Worm (Caenorhabditis elegans) whole organism, L1 larva: ENCODE results near the gene fbxb-98.

ENCODE experiments used
- C34B4.2 ChIP-seq: sonication (generic microtip); optimal IDR thresholded peaks from 2 replicates; lab custom pipeline; 2017; ENCODE audit warnings: mild to moderate bottlenecking, missing genetic modification characterization, missing compliant biosample characterization
- alr-1 ChIP-seq: fragments of 200-800 bp; sonication (Bioruptor generic); optimal IDR thresholded peaks from 2 replicates; lab custom pipeline; 2018; ENCODE audit warnings: borderline replicate concordance, mild to moderate bottlenecking, missing genetic modification characterization, missing compliant biosample characterization
- aly-2 ChIP-seq: fragments of 150-350 bp; optimal IDR thresholded peaks from 2 replicates; lab custom pipeline; 2014; ENCODE audit warnings: missing biosample characterization, missing genetic modification characterization
- ceh-63 ChIP-seq: fragments of 200-800 bp; sonication (Bioruptor generic); optimal IDR thresholded peaks from 2 replicates; lab custom pipeline; 2018; ENCODE audit warnings: mild to moderate bottlenecking, missing genetic modification characterization, missing compliant biosample characterization
- ceh-82 ChIP-seq, 3 experiments: fragments of 150-350 bp in 1 of 3; sonication (generic microtip) in 2 of 3; optimal IDR thresholded peaks; 2 replicates each; lab custom pipeline; 2014 to 2017; ENCODE audit warnings: missing biosample characterization in 3 of 3, missing genetic modification characterization in 3 of 3
- ceh-88 ChIP-seq: fragments of 200-800 bp; sonication (Bioruptor generic); IDR thresholded peaks from 2 replicates; pipeline ENCODE4 v1.3.6; 2022; ENCODE audit warnings: missing genetic modification characterization, missing compliant biosample characterization
- ces-1 ChIP-seq: fragments of 150-350 bp; optimal IDR thresholded peaks from 2 replicates; lab custom pipeline; 2014; ENCODE audit warnings: missing biosample characterization, missing genetic modification reagents, missing genetic modification characterization
- dpl-1 ChIP-seq, 3 experiments: fragments of 150-350 bp in 2 of 3; sonication (generic microtip) in 1 of 3; optimal IDR thresholded peaks; 2 replicates each; lab custom pipeline; 2014 to 2017; ENCODE audit warnings: missing biosample characterization in 3 of 3, missing genetic modification characterization in 3 of 3, missing genetic modification reagents in 3 of 3
- dsc-1 ChIP-seq: sonication (generic microtip); optimal IDR thresholded peaks from 2 replicates; lab custom pipeline; 2016; ENCODE audit warnings: mild to moderate bottlenecking, missing genetic modification characterization, missing compliant biosample characterization
- elt-2 ChIP-seq: sonication (generic microtip); optimal IDR thresholded peaks from 2 replicates; lab custom pipeline; 2016; ENCODE audit warnings: missing genetic modification characterization, mild to moderate bottlenecking, inconsistent platforms, missing compliant biosample characterization, missing genetic modification reagents
- elt-3 ChIP-seq, 6 experiments: fragments of 150-350 bp in 1 of 6; sonication (generic microtip); optimal IDR thresholded peaks; 2 replicates each; lab custom pipeline; 2017 to 2018; ENCODE audit warnings: missing biosample characterization in 6 of 6, missing genetic modification characterization in 6 of 6, inconsistent platforms in 1 of 6
- ets-5 ChIP-seq: fragments of 200-800 bp; sonication (Bioruptor generic); IDR thresholded peaks from 2 replicates; pipeline ENCODE4 v1.3.6; 2022; ENCODE audit warnings: missing genetic modification characterization, missing compliant biosample characterization
- fkh-10 ChIP-seq: sonication (generic microtip); optimal IDR thresholded peaks from 2 replicates; lab custom pipeline; 2017; ENCODE audit warnings: missing biosample characterization, missing genetic modification reagents, missing genetic modification characterization
- fkh-4 ChIP-seq: sonication (generic microtip); optimal IDR thresholded peaks from 2 replicates; lab custom pipeline; 2016; ENCODE audit warnings: missing compliant biosample characterization, missing genetic modification characterization, borderline replicate concordance
- fkh-8 ChIP-seq: sonication (generic microtip); optimal IDR thresholded peaks from 2 replicates; lab custom pipeline; 2016; ENCODE audit warnings: mild to moderate bottlenecking, missing genetic modification characterization, missing compliant biosample characterization
- fos-1 ChIP-seq: fragments of 150-350 bp; optimal IDR thresholded peaks from 2 replicates; lab custom pipeline; 2014; ENCODE audit warnings: missing biosample characterization, missing genetic modification characterization
- grh-1 ChIP-seq: fragments of 200-800 bp; sonication (Bioruptor generic); IDR thresholded peaks from 2 replicates; pipeline ENCODE4 v1.3.6; 2022; ENCODE audit warnings: missing genetic modification reagents, missing genetic modification characterization, missing compliant biosample characterization
- hlh-17 ChIP-seq: fragments of 200-800 bp; sonication (Bioruptor generic); optimal IDR thresholded peaks from 2 replicates; lab custom pipeline; 2018; ENCODE audit warnings: missing genetic modification characterization, mild to moderate bottlenecking, missing compliant biosample characterization, moderate library complexity, borderline replicate concordance
- hlh-4 ChIP-seq: sonication (generic microtip); optimal IDR thresholded peaks from 2 replicates; lab custom pipeline; 2016; ENCODE audit warnings: mild to moderate bottlenecking, missing genetic modification characterization, missing compliant biosample characterization
- hpl-2 ChIP-seq: fragments of 150-350 bp; optimal IDR thresholded peaks from 2 replicates; lab custom pipeline; 2014; ENCODE audit warnings: missing biosample characterization, missing genetic modification reagents, missing genetic modification characterization
- irx-1 ChIP-seq: sonication (generic microtip); optimal IDR thresholded peaks from 2 replicates; lab custom pipeline; 2016; ENCODE audit warnings: missing genetic modification characterization, missing compliant biosample characterization
- isw-1 ChIP-seq: fragments of 200-800 bp; sonication (Bioruptor generic); IDR thresholded peaks from 2 replicates; pipeline ENCODE4 v1.3.6; 2022; ENCODE audit warnings: missing genetic modification characterization, missing compliant biosample characterization
- lin-13 ChIP-seq: fragments of 150-350 bp; optimal IDR thresholded peaks from 2 replicates; lab custom pipeline; 2014; ENCODE audit warnings: missing biosample characterization, missing genetic modification reagents, missing genetic modification characterization
- lin-35 ChIP-seq, 2 experiments: fragments of 150-350 bp; optimal IDR thresholded peaks; 2 replicates each; lab custom pipeline; 2014; ENCODE audit warnings: missing biosample characterization in 2 of 2, missing genetic modification characterization in 2 of 2, missing genetic modification reagents in 2 of 2
- lin-39 ChIP-seq: fragments of 150-350 bp; optimal IDR thresholded peaks from 2 replicates; lab custom pipeline; 2014; ENCODE audit warnings: missing biosample characterization, missing genetic modification reagents, missing genetic modification characterization
- mab-9 ChIP-seq: fragments of 200-800 bp; sonication (Bioruptor generic); IDR thresholded peaks from 2 replicates; pipeline ENCODE4 v1.3.6; 2022; ENCODE audit warnings: missing genetic modification reagents, missing genetic modification characterization, missing compliant biosample characterization
- nhr-11 ChIP-seq: fragments of 150-350 bp; optimal IDR thresholded peaks from 2 replicates; lab custom pipeline; 2014; ENCODE audit warnings: missing biosample characterization, missing genetic modification characterization
- nhr-19 ChIP-seq: fragments of 200-800 bp; sonication (Bioruptor generic); conservative IDR thresholded peaks from 2 replicates; pipeline ENCODE4 v1.3.6; 2022; ENCODE audit warnings: missing genetic modification characterization, missing compliant biosample characterization
- nhr-20 ChIP-seq: sonication (generic microtip); optimal IDR thresholded peaks from 2 replicates; lab custom pipeline; 2016; ENCODE audit warnings: mild to moderate bottlenecking, missing genetic modification characterization, missing compliant biosample characterization
- nhr-237 ChIP-seq: fragments of 150-350 bp; optimal IDR thresholded peaks from 2 replicates; lab custom pipeline; 2014; ENCODE audit warnings: missing biosample characterization, missing genetic modification characterization
- nhr-28 ChIP-seq: fragments of 150-350 bp; optimal IDR thresholded peaks from 2 replicates; lab custom pipeline; 2014; ENCODE audit warnings: missing biosample characterization, missing genetic modification characterization
- nhr-47 ChIP-seq: sonication (generic microtip); optimal IDR thresholded peaks from 2 replicates; lab custom pipeline; 2016; ENCODE audit warnings: mild to moderate bottlenecking, missing genetic modification characterization, moderate library complexity, missing compliant biosample characterization
- nhr-85 ChIP-seq: sonication (generic microtip); peaks from one replicate; lab custom pipeline; 2016; ENCODE audit warnings: missing genetic modification characterization, inconsistent platforms, missing compliant biosample characterization
- nhr-90 ChIP-seq: sonication (generic microtip); optimal IDR thresholded peaks from 2 replicates; lab custom pipeline; 2016; ENCODE audit warnings: mild to moderate bottlenecking, missing genetic modification characterization, missing compliant biosample characterization; ENCODE audit not compliant: poor library complexity
- pag-3 ChIP-seq: sonication (generic microtip); optimal IDR thresholded peaks from 2 replicates; lab custom pipeline; 2017; ENCODE audit warnings: missing genetic modification characterization, mild to moderate bottlenecking, missing compliant biosample characterization, antibody characterized with exemption, borderline replicate concordance; ENCODE audit not compliant: insufficient read depth
- pax-3 ChIP-seq: fragments of 200-800 bp; sonication (Bioruptor generic); optimal IDR thresholded peaks from 2 replicates; lab custom pipeline; 2018; ENCODE audit warnings: mild to moderate bottlenecking, missing genetic modification characterization, moderate library complexity, missing compliant biosample characterization
- snpc-4 ChIP-seq: fragments of 150-350 bp; optimal IDR thresholded peaks from 2 replicates; lab custom pipeline; 2014; ENCODE audit warnings: missing biosample characterization, missing genetic modification characterization
- snu-23 ChIP-seq: sonication (generic microtip); optimal IDR thresholded peaks from 2 replicates; lab custom pipeline; 2016; ENCODE audit warnings: missing genetic modification characterization, missing compliant biosample characterization
- sox-4 ChIP-seq: sonication (generic microtip); optimal IDR thresholded peaks from 2 replicates; lab custom pipeline; 2016; ENCODE audit warnings: missing genetic modification characterization, missing compliant biosample characterization
- sptf-1 ChIP-seq: fragments of 150-350 bp; optimal IDR thresholded peaks from 2 replicates; lab custom pipeline; 2014; ENCODE audit warnings: missing biosample characterization, missing genetic modification characterization
- tlp-1 ChIP-seq: fragments of 150-350 bp; optimal IDR thresholded peaks from 2 replicates; lab custom pipeline; 2014; ENCODE audit warnings: missing biosample characterization, missing genetic modification characterization
- unc-62 ChIP-seq: fragments of 150-350 bp; optimal IDR thresholded peaks from 2 replicates; lab custom pipeline; 2014; ENCODE audit warnings: missing biosample characterization, missing genetic modification reagents, missing genetic modification characterization
- zag-1 ChIP-seq: fragments of 150-350 bp; optimal IDR thresholded peaks from 2 replicates; lab custom pipeline; 2014; ENCODE audit warnings: missing biosample characterization, missing genetic modification characterization
- zip-4 ChIP-seq: fragments of 200-800 bp; sonication (Bioruptor generic); optimal IDR thresholded peaks from 2 replicates; lab custom pipeline; 2018; ENCODE audit warnings: mild to moderate bottlenecking, missing genetic modification characterization, moderate library complexity, missing compliant biosample characterization
- ztf-4 ChIP-seq: fragments of 150-350 bp; optimal IDR thresholded peaks from 2 replicates; lab custom pipeline; 2014; ENCODE audit warnings: missing biosample characterization, missing genetic modification characterization

fbxb-98 gene

DNA sequence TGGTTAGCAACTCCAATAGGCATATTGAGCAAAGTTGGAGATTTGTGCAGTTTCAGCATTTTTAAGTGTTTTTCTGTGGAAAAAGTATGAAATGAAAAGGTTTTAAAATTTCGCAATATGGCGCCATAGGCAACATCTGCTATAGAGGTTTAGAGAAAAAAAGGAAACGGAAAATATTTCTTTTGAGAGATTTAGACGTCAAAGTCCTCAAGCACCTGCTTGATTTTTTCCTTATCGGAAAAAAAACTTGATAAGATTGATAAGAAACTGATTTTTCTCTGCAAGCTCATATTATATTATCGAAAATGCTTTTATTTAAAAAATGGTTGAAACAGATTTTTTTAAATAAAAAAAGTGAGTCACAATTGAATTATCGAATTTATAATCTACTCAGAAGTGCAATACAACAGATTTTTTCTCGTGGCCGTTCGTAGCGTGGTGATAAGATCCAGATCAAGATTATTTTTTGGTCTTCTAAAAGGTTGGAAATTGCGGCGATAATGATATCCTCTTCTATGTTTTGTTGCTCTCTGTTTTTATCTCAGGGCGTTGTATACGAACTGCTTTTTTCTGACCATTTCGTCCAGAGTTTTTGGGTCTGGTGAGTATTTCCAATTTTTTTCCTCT lies 42.4 kb upstream of the fbxb-98 start, which contains the start of gene fbxc-19 (continued):
- TF ChIP-seq fos-1 (peak; percentile 35), ets-5 (no peak), lin-39 (no peak), hlh-17 (GFP tag; lab: Kevin White, UChicago) (no peak), ceh-82 (tag; optimal IDR thresholded peaks at IDR 0.05; lab: Kevin White, UChicago) (peak; percentile 7 to 59 (median 30)), ztf-4 (tag; lab: Kevin White, UChicago) (no peak), C34B4.2 (tag; lab: Kevin White, UChicago) (no peak), ces-1 (GFP tag; lab: Kevin White, UChicago) (no peak), pag-3 (tag; lab: Kevin White, UChicago) (no peak), mab-9 (GFP tag; lab: Robert Waterston, UW) (no peak), nhr-85 (tag; lab: Kevin White, UChicago) (peak; percentile 83), pax-3 (tag; lab: Kevin White, UChicago) (no peak), isw-1 (GFP tag; lab: Robert Waterston, UW) (no peak), snu-23 (GFP tag; lab: Kevin White, UChicago) (peak; percentile 46), fkh-8 (no peak), hlh-4 (tag; lab: Kevin White, UChicago) (no peak), irx-1 (tag; lab: Kevin White, UChicago) (no peak), fkh-10 (no peak), alr-1 (tag; lab: Kevin White, UChicago) (no peak), lin-35 (GFP tag; optimal IDR thresholded peaks at IDR 0.05; lab: Kevin White, UChicago) (peak; percentile 47 to 82), zip-4 (GFP tag; lab: Kevin White, UChicago) (peak; percentile 98), lin-13 (GFP tag; lab: Kevin White, UChicago) (peak; percentile 40), dpl-1 (GFP tag; optimal IDR thresholded peaks at IDR 0.05; lab: Kevin White, UChicago) (peak; percentile 56 to 61 (median 61)), ceh-63 (no peak), zag-1 (tag; lab: Kevin White, UChicago) (no peak), elt-2 (tag; lab: Kevin White, UChicago) (peak; percentile 100), tlp-1 (peak; percentile 81), unc-62 (GFP tag; lab: Kevin White, UChicago) (no peak), elt-3 (tag; optimal IDR thresholded peaks at IDR 0.05; lab: Kevin White, UChicago) (peak in 3 of 6 experiments; percentile 60 to 96 (median 89)), nhr-47 (tag; lab: Kevin White, UChicago) (peak; percentile 59), snpc-4 (peak; percentile 45), grh-1 (no peak), nhr-237 (peak; percentile 64), nhr-11 (tag; lab: Kevin White, UChicago) (peak; percentile 63), sptf-1 (tag; lab: Kevin White, UChicago) (no peak), aly-2 (tag; lab: Kevin White, UChicago) (no peak), sox-4 (tag; lab: Kevin White, UChicago) (no peak), nhr-20 (tag; lab: Kevin White, UChicago) (peak; percentile 60), ceh-88 (GFP tag; lab: Robert Waterston, UW) (no peak), nhr-19 (GFP tag; lab: Robert Waterston, UW) (peak; percentile 37), dsc-1 (tag; lab: Kevin White, UChicago) (no peak), nhr-90 (tag; lab: Kevin White, UChicago) (peak; percentile 53), nhr-28 (tag; lab: Kevin White, UChicago) (no peak), hpl-2 (GFP tag; lab: Kevin White, UChicago) (peak; percentile 45), fkh-4 (tag; lab: Kevin White, UChicago) (no peak)
